Worm (Caenorhabditis elegans): ENCODE data around the gene rga-8.

rga-8 gene

DNA sequence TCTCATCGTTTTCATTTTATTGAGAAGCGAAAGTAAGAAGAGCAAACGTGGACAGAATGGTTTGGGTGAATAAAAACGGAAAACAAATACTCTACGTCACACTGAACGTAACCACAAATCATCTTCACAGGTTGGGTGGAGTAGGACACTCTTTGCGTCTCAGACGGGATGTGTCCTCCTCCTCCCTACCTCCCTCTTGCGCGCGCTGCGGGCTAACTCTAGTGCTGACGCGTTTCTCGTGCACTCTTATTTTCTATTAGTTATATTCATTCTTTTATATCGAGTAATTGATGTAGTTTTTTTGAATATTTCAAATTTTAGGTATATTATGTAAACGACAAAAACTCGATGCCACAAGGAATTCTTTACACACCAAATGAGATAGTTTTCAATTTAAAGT, 35.5 kb downstream of the rga-8 start, which contains the start of gene Y34B4A.7 (continued):
- TF ChIP-seq rbr-2 (tag; optimal IDR thresholded peaks at IDR 0.05) (peak; percentile 73), lin-13 (GFP tag; optimal IDR thresholded peaks at IDR 0.05) (peak; percentile 38), T26A8.4 (GFP tag; IDR thresholded peaks at IDR 0.05) (peak; percentile 11; the same call in 1 of the 2 replicates), lin-15B (tag; optimal IDR thresholded peaks at IDR 0.05) (no peak), nhr-48 (tag; optimal IDR thresholded peaks at IDR 0.05) (peak; percentile 33), madf-5 (GFP tag; IDR thresholded peaks at IDR 0.05) (no peak), F37D6.2 (tag; optimal IDR thresholded peaks at IDR 0.05) (peak; percentile 22), hmg-1.1 (GFP tag; IDR thresholded peaks at IDR 0.05) (peak; percentile 67), duxl-1 (tag; optimal IDR thresholded peaks at IDR 0.05; ENCODE audit: poor library complexity) (no peak), ceh-44 (GFP tag; IDR thresholded peaks at IDR 0.05) (no peak), F10B5.3 (tag; optimal IDR thresholded peaks at IDR 0.05) (peak; percentile 18), sdz-12 (GFP tag; optimal IDR thresholded peaks at IDR 0.05) (no peak), ama-1 (optimal IDR thresholded peaks at IDR 0.05) (no peak), snpc-4 (tag; optimal IDR thresholded peaks at IDR 0.05) (no peak), hlh-11 (tag; optimal IDR thresholded peaks at IDR 0.05) (peak; percentile 71), dmd-9 (GFP tag; IDR thresholded peaks at IDR 0.05) (no peak), zag-1 (tag; optimal IDR thresholded peaks at IDR 0.05) (no peak), nhr-11 (tag; optimal IDR thresholded peaks at IDR 0.05) (peak; percentile 16), dpl-1 (GFP tag; optimal IDR thresholded peaks at IDR 0.05) (peak; percentile 65), tra-1 (GFP tag; IDR thresholded peaks at IDR 0.05) (0 out of 2 replicates have a peak, but pooled peaks have one; percentile 26), fos-1 (tag; optimal IDR thresholded peaks at IDR 0.05) (no peak), nhr-6 (tag; optimal IDR thresholded peaks at IDR 0.05) (peak; percentile 8), zfp-2 (tag; optimal IDR thresholded peaks at IDR 0.05) (no peak), Y5F2A.4 (GFP tag; optimal IDR thresholded peaks at IDR 0.05) (no peak), dve-1 (tag; optimal IDR thresholded peaks at IDR 0.05; ENCODE audit: insufficient read depth) (peak; percentile 72), ces-1 (GFP tag; optimal IDR thresholded peaks at IDR 0.05) (no peak), ceh-62 (tag; optimal IDR thresholded peaks at IDR 0.05) (no peak), ztf-7 (tag; optimal IDR thresholded peaks at IDR 0.05) (peak; percentile 64), ceh-82 (tag; optimal IDR thresholded peaks at IDR 0.05) (no peak), mes-2 (tag; optimal IDR thresholded peaks at IDR 0.05; ENCODE audit: poor library complexity, severe bottlenecking) (peak; percentile 77), zip-2 (tag; optimal IDR thresholded peaks at IDR 0.05) (peak; percentile 41), lin-29 (GFP tag; IDR thresholded peaks at IDR 0.05) (0 out of 2 replicates have a peak, but pooled peaks have one; percentile 26)

DNA sequence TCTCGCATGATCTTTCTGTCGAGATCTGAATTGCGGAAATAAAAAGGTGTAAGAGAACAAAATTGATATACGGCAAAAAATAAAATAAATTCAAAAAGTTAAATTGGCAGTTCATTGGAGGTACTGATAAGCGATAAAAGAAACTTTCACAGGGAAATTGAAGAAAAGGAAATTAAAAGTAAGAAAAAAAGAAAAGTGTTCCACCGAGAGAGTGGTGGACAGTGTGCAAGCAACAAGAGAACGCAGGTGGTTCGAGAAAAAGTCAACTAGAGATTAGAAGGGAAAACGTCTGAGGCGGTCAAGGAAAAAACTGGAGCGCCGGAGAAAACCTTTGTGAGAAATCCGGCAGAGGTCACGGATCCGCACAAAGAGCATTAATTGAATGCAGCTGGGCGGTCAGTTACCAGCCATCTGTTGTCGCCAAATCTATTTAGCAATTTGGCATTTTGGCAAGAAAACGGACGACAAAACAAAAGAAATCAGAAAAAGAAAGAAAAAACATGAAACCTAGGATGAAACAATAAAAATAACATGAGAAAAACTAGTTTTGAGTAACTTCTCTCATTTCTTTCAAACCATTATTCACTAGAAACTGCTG, 36.1 kb downstream of the rga-8 start, which contains the start of gene mtm-5:
mtm-5 (minus strand) TSS at position 27 of the 598 bp plus-strand sequence.
- TF ChIP-seq T20F7.1 (GFP tag; optimal IDR thresholded peaks at IDR 0.05) (no peak), dmd-6 (GFP tag; IDR thresholded peaks at IDR 0.05) (peak; percentile 65; the same call in 1 of the 2 replicates), lin-29 (GFP tag; IDR thresholded peaks at IDR 0.05) (no peak), R02D3.7 (tag; optimal IDR thresholded peaks at IDR 0.05) (no peak), attf-4 (tag; optimal IDR thresholded peaks at IDR 0.05) (no peak), ces-1 (GFP tag; optimal IDR thresholded peaks at IDR 0.05) (no peak), F37D6.2 (tag; optimal IDR thresholded peaks at IDR 0.05) (no peak), ceh-62 (tag; optimal IDR thresholded peaks at IDR 0.05) (no peak), dmd-9 (GFP tag; IDR thresholded peaks at IDR 0.05) (no peak), lin-1 (GFP tag; IDR thresholded peaks at IDR 0.05) (peak; percentile 14; the same call in 1 of the 2 replicates), mes-2 (tag; optimal IDR thresholded peaks at IDR 0.05; ENCODE audit: poor library complexity, severe bottlenecking) (peak; percentile 32), nhr-237 (tag; optimal IDR thresholded peaks at IDR 0.05) (no peak), zag-1 (tag; optimal IDR thresholded peaks at IDR 0.05) (no peak), nhr-76 (tag; optimal IDR thresholded peaks at IDR 0.05) (no peak), nhr-25 (tag; optimal IDR thresholded peaks at IDR 0.05; ENCODE audit: borderline replicate concordance, insufficient read depth) (no peak), zfp-2 (tag; optimal IDR thresholded peaks at IDR 0.05) (no peak), zip-11 (GFP tag; IDR thresholded peaks at IDR 0.05) (no peak), daf-8 (GFP tag; IDR thresholded peaks at IDR 0.05) (no peak), D1046.2 (GFP tag; IDR thresholded peaks at IDR 0.05) (no peak), unc-130 (GFP tag; optimal IDR thresholded peaks at IDR 0.05) (no peak), gei-8 (GFP tag; optimal IDR thresholded peaks at IDR 0.05) (no peak), nhr-6 (tag; optimal IDR thresholded peaks at IDR 0.05) (no peak), aly-2 (tag; optimal IDR thresholded peaks at IDR 0.05) (no peak), nhr-42 (GFP tag; IDR thresholded peaks at IDR 0.05) (no peak), lin-38 (GFP tag; IDR thresholded peaks at IDR 0.05) (no peak), dve-1 (tag; optimal IDR thresholded peaks at IDR 0.05; ENCODE audit: insufficient read depth) (peak; percentile 57), F10B5.3 (tag; optimal IDR thresholded peaks at IDR 0.05) (no peak), saeg-2 (GFP tag; IDR thresholded peaks at IDR 0.05) (no peak), snpc-4 (tag; optimal IDR thresholded peaks at IDR 0.05) (no peak), tra-1 (GFP tag; IDR thresholded peaks at IDR 0.05) (no peak)

All from whole organism, L4 larva.